Fruit fly (Drosophila melanogaster): Measurements from ENCODE around the gene AnxB11.

Gene AnxB11

DNA sequence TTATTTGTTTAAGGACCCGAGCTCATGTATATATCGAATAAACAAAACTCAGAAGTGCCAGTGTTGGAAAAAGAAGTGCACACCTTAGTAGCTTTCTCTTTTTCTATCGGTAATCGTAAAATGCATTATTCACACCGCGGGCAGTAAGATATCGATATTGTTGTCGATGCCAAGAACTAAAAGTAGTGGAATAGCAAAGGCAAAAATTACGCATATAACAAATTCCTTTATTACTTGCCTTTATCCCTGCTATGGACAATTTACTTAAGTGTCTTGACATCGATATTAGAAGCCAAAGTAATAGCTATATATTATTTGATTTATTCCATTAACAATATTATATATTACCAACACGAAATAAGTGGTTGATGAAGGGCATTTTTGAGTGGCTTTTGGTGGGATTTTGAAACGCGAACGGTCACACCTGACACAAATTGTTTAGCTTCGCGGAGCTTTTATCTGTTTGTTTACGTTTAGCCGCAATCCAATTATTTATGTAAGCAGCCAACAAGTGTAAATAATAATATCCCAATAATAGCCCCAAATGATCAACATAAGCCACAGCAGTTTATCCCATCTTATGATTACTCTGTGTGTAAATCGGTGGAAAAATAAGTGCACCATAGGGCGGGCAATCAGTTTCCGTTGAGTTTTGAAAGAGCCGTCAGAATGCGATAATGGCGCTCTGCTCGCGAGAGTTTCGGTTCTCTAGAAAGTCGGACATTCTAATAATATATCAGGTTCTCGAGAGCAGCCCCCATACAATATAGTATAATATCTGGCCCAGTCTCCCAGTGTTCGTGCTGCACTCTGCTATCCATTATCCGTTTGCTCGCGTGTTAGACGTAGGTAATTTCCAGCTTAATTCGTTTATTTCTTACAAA lies 37.0 kb downstream of the AnxB11 start, which contains the start of the genes CG9992 and CG4239 (continued):
- TF ChIP-seq sr (GFP tag; IDR thresholded peaks at IDR 0.05) (no peak), CHES-1-like (GFP tag; optimal IDR thresholded peaks at IDR 0.05) (peak; percentile 57), B-H1 (GFP tag; IDR thresholded peaks at IDR 0.05) (peak; percentile 24; the same call in 2 of the 3 replicates), pros (GFP tag; optimal IDR thresholded peaks at IDR 0.05) (no peak), BtbVII (GFP tag; optimal IDR thresholded peaks at IDR 0.05) (no peak), Mes4 (GFP tag; optimal IDR thresholded peaks at IDR 0.05) (no peak), CG10274 (GFP tag; optimal IDR thresholded peaks at IDR 0.05) (no peak), CG13123 (GFP tag; optimal IDR thresholded peaks at IDR 0.05) (no peak), CG2202 (tag; optimal IDR thresholded peaks at IDR 0.05) (no peak), CG33557 (GFP tag; optimal IDR thresholded peaks at IDR 0.05) (no peak), Opbp (GFP tag; IDR thresholded peaks at IDR 0.05; ENCODE audit: partially characterized antibody) (peak; percentile 61; the same call in 2 of the 3 replicates), sd (tag; optimal IDR thresholded peaks at IDR 0.05) (peak; percentile 10), sens-2 (GFP tag; IDR thresholded peaks at IDR 0.05) (no peak), yki (optimal IDR thresholded peaks at IDR 0.05) (no peak), unpg (GFP tag; optimal IDR thresholded peaks at IDR 0.05) (peak; percentile 40), CG3281 (GFP tag; optimal IDR thresholded peaks at IDR 0.05) (peak; percentile 44), NK7.1 (GFP tag; optimal IDR thresholded peaks at IDR 0.05) (no peak), eyg (GFP tag; optimal IDR thresholded peaks at IDR 0.05) (no peak), CG17385 (GFP tag; optimal IDR thresholded peaks at IDR 0.05) (peak; percentile 45), CG9727 (GFP tag; optimal IDR thresholded peaks at IDR 0.05) (peak; percentile 26), CG12942 (GFP tag; optimal IDR thresholded peaks at IDR 0.05) (peak; percentile 49), jumu (GFP tag; optimal IDR thresholded peaks at IDR 0.05) (peak; percentile 54), scrt (GFP tag; optimal IDR thresholded peaks at IDR 0.05) (no peak), stc (GFP tag; IDR thresholded peaks at IDR 0.05) (no peak), CG10959 (GFP tag; IDR thresholded peaks at IDR 0.05) (no peak), hb (GFP tag; IDR thresholded peaks at IDR 0.05; ENCODE audit: partially characterized antibody) (no peak), gcm2 (GFP tag; optimal IDR thresholded peaks at IDR 0.05) (no peak), mam (GFP tag; optimal IDR thresholded peaks at IDR 0.05) (peak; percentile 61), tx (GFP tag; optimal IDR thresholded peaks at IDR 0.05) (peak; percentile 18), Ets65A (GFP tag) (peak; percentile 95), bcd (GFP tag; optimal IDR thresholded peaks at IDR 0.05) (peak; percentile 65), crol (GFP tag; IDR thresholded peaks at IDR 0.05) (no peak), YL-1 (GFP tag; optimal IDR thresholded peaks at IDR 0.05) (no peak), Rfx (GFP tag; IDR thresholded peaks at IDR 0.05) (peak; percentile 69; the same call in 1 of the 2 replicates), CG6813 (GFP tag; optimal IDR thresholded peaks at IDR 0.05) (peak; percentile 6), CG12299 (tag; optimal IDR thresholded peaks at IDR 0.05) (no peak), CG10565 (GFP tag; optimal IDR thresholded peaks at IDR 0.05) (no peak), CG9215 (GFP tag; IDR thresholded peaks at IDR 0.05) (peak; percentile 76), chinmo (GFP tag; IDR thresholded peaks at IDR 0.05; ENCODE audit: partially characterized antibody) (no peak), Chrac-16 (GFP tag; optimal IDR thresholded peaks at IDR 0.05) (peak; percentile 70), D19B (GFP tag; optimal IDR thresholded peaks at IDR 0.05) (no peak), vnd (GFP tag; IDR thresholded peaks at IDR 0.05; ENCODE audit: partially characterized antibody) (no peak; the same call in 2 of the 3 replicates), Lhr (GFP tag; optimal IDR thresholded peaks at IDR 0.05) (peak; percentile 78), D19A (tag; optimal IDR thresholded peaks at IDR 0.05) (peak; percentile 30), CG3838 (GFP tag; optimal IDR thresholded peaks at IDR 0.05) (no peak), CG12104 (GFP tag; optimal IDR thresholded peaks at IDR 0.05) (peak; percentile 36), Nf-YC (tag; optimal IDR thresholded peaks at IDR 0.05) (peak; percentile 53), ATbp (GFP tag; optimal IDR thresholded peaks at IDR 0.05) (peak; percentile 29), org-1 (GFP tag; optimal IDR thresholded peaks at IDR 0.05) (no peak)

Data from whole organism, embryonic.